Worm (Caenorhabditis elegans): ENCODE data around the gene cld-1.

DNA sequence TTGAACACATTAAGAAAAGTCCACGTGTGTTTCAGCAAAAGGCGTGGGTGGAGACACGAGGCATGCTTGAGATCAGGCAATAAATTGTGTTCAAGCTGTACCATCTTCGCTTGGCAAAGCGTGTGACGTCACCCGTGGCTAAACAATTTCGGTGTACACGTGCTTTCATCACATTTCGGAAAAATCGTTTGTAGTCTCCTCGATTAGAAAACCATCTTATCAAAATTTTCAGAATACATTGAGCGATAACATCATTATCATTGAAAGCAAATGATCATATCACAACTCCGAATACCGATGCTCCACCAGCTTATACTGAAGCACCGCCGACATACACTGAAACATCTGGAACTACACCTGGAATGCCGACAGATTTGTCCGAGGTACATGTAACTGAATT lies 34.5 kb downstream of the cld-1 start:
- TF ChIP-seq mcd-1 (GFP tag; IDR thresholded peaks at IDR 0.05) (no peak), snpc-4 (GFP tag; optimal IDR thresholded peaks at IDR 0.05) (no peak), snpc-4 (tag; optimal IDR thresholded peaks at IDR 0.05) (no peak), ets-4 (GFP tag; optimal IDR thresholded peaks at IDR 0.05) (no peak), ama-1 (optimal IDR thresholded peaks at IDR 0.05) (no peak), ama-1 (GFP tag; optimal IDR thresholded peaks at IDR 0.05) (no peak)
